Worm (Caenorhabditis elegans): ENCODE results near the gene F41H10.2.

F41H10.2 gene

ce11 chrIV:5393566-5393965 lies 12.1 kb downstream of the F41H10.2 start:
- TF ChIP-seq tbx-2 (tag; optimal IDR thresholded peaks at IDR 0.05) (no peak), pqm-1 (tag; optimal IDR thresholded peaks at IDR 0.05) (peak; percentile 61), pha-4 (tag; optimal IDR thresholded peaks at IDR 0.05) (peak; percentile 51), elt-2 (tag; optimal IDR thresholded peaks at IDR 0.05) (peak; percentile 68), nhr-67 (tag; optimal IDR thresholded peaks at IDR 0.05) (no peak)

- TF ChIP-seq mml-1 (tag; optimal IDR thresholded peaks at IDR 0.05) (no peak), nhr-76 (tag; optimal IDR thresholded peaks at IDR 0.05) (no peak), nhr-43 (tag; optimal IDR thresholded peaks at IDR 0.05; ENCODE audit: poor library complexity, severe bottlenecking) (peak; percentile 8), lin-39 (tag; optimal IDR thresholded peaks at IDR 0.05) (peak; percentile 40), ztf-4 (tag; optimal IDR thresholded peaks at IDR 0.05) (no peak), R02D3.7 (tag; optimal IDR thresholded peaks at IDR 0.05) (peak; percentile 63), elt-2 (tag; optimal IDR thresholded peaks at IDR 0.05) (peak; percentile 37), lsy-12 (tag; optimal IDR thresholded peaks at IDR 0.05) (peak; percentile 49), hmg-11 (tag; optimal IDR thresholded peaks at IDR 0.05) (peak; percentile 61), elt-1 (tag; optimal IDR thresholded peaks at IDR 0.05) (peak; percentile 7), tbx-2 (tag; optimal IDR thresholded peaks at IDR 0.05) (peak; percentile 62), nfya-1 (tag; optimal IDR thresholded peaks at IDR 0.05; ENCODE audit: insufficient read depth) (peak; percentile 80), lin-15B (tag; optimal IDR thresholded peaks at IDR 0.05) (peak; percentile 85), egl-27 (tag; optimal IDR thresholded peaks at IDR 0.05) (no peak), sea-2 (GFP tag; optimal IDR thresholded peaks at IDR 0.05) (no peak), nhr-67 (tag; optimal IDR thresholded peaks at IDR 0.05) (no peak), jun-1 (tag; optimal IDR thresholded peaks at IDR 0.05) (peak; percentile 53), daf-12 (tag; optimal IDR thresholded peaks at IDR 0.05) (no peak), elt-3 (tag; optimal IDR thresholded peaks at IDR 0.05) (no peak), nhr-23 (tag; optimal IDR thresholded peaks at IDR 0.05) (peak; percentile 83), ama-1 (optimal IDR thresholded peaks at IDR 0.05) (no peak), nhr-25 (tag; optimal IDR thresholded peaks at IDR 0.05) (peak; percentile 73), nhr-12 (tag; optimal IDR thresholded peaks at IDR 0.05) (no peak), ZK546.5 (tag; optimal IDR thresholded peaks at IDR 0.05) (peak; percentile 37), fkh-2 (tag; optimal IDR thresholded peaks at IDR 0.05) (no peak), snpc-4 (tag; optimal IDR thresholded peaks at IDR 0.05) (peak; percentile 90), unc-62 (GFP tag; optimal IDR thresholded peaks at IDR 0.05) (no peak), ceh-28 (tag; optimal IDR thresholded peaks at IDR 0.05) (peak; percentile 92), pha-4 (tag; optimal IDR thresholded peaks at IDR 0.05) (peak; percentile 89), pqm-1 (tag; optimal IDR thresholded peaks at IDR 0.05) (no peak), egl-5 (tag; optimal IDR thresholded peaks at IDR 0.05) (peak; percentile 45), ceh-16 (tag; optimal IDR thresholded peaks at IDR 0.05) (no peak)
Measured at ce11 chrIV:5394687-5395086, 13.3 kb downstream of the F41H10.2 start, which contains the start of the genes perm-3 and swsn-6. perm-3 (minus strand) TSS chrIV:5394804. swsn-6 (plus strand) TSS chrIV:5395033.

DNA sequence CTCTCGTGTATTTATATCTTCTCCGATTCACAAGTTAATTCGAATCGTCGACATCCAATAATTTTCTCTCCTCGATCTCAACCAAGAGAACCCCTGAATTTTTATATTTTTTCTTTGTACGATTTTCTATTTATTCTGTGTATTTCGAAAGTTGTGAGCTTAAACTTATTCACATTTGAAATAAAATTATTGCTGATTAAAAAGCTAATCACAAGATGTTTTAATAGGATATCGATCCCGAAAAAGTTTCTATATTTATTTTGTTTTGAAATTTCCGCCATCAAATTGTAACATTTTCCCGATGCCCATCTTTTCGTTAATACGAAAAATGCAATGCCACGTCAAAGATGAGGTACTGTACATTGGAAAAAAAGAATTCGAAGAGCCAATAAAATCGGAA lies 15.3 kb downstream of the F41H10.2 start, which contains the start of gene ZK616.3:
Gene ZK616.3 (plus strand): TSS at position 301 of the 400 bp plus-strand sequence.
- TF ChIP-seq elt-2 (tag; optimal IDR thresholded peaks at IDR 0.05), result no peak
- TF ChIP-seq egl-5 (tag; optimal IDR thresholded peaks at IDR 0.05), result no peak
- TF ChIP-seq hmg-11 (tag; optimal IDR thresholded peaks at IDR 0.05), result no peak
- TF ChIP-seq nhr-11 (tag; optimal IDR thresholded peaks at IDR 0.05), result no peak
- no peak for TF ChIP-seq lin-39 (tag; optimal IDR thresholded peaks at IDR 0.05)
- TF ChIP-seq nhr-43 (tag; optimal IDR thresholded peaks at IDR 0.05; ENCODE audit: poor library complexity, severe bottlenecking), result no peak
- no peak for TF ChIP-seq nhr-237 (tag; optimal IDR thresholded peaks at IDR 0.05)
- no peak for TF ChIP-seq ztf-11 (tag; optimal IDR thresholded peaks at IDR 0.05)
- no peak for TF ChIP-seq nhr-25 (tag; optimal IDR thresholded peaks at IDR 0.05)
- TF ChIP-seq nhr-28 (tag; optimal IDR thresholded peaks at IDR 0.05), result no peak
- TF ChIP-seq unc-62 (GFP tag; optimal IDR thresholded peaks at IDR 0.05), result no peak
- no peak for TF ChIP-seq mml-1 (tag; optimal IDR thresholded peaks at IDR 0.05)
- no peak for TF ChIP-seq pha-4 (tag; optimal IDR thresholded peaks at IDR 0.05)
- no peak for TF ChIP-seq zag-1 (tag; optimal IDR thresholded peaks at IDR 0.05)
- no peak for TF ChIP-seq ama-1 (optimal IDR thresholded peaks at IDR 0.05)
- TF ChIP-seq eor-1 (tag; optimal IDR thresholded peaks at IDR 0.05), result no peak
- TF ChIP-seq mdl-1 (tag; optimal IDR thresholded peaks at IDR 0.05), result no peak
